Worm (Caenorhabditis elegans) whole organism, L4/young adult: ENCODE data around the gene F13A7.12.

Source experiments
- W03F9.2 ChIP-seq: fragments of 150-350 bp; optimal IDR thresholded peaks from 2 replicates; lab custom pipeline; 2014; ENCODE audit warnings: missing biosample characterization, missing genetic modification characterization
- him-1 ChIP-seq: sonication (generic microtip); optimal IDR thresholded peaks from 2 replicates; lab custom pipeline; 2016; ENCODE audit warnings: missing genotype, missing genetic modification reagents, missing genetic modification characterization, missing compliant biosample characterization

- TF ChIP-seq W03F9.2 (tag; lab: Kevin White, UChicago) (no peak), him-1 (no peak)
Observed at ce11 chrV:16388268-16388667, 7.6 kb upstream of the F13A7.12 start, which contains the start of gene sri-65.
